Worm (Caenorhabditis elegans): ENCODE results near the gene clec-208.

Gene clec-208

DNA sequence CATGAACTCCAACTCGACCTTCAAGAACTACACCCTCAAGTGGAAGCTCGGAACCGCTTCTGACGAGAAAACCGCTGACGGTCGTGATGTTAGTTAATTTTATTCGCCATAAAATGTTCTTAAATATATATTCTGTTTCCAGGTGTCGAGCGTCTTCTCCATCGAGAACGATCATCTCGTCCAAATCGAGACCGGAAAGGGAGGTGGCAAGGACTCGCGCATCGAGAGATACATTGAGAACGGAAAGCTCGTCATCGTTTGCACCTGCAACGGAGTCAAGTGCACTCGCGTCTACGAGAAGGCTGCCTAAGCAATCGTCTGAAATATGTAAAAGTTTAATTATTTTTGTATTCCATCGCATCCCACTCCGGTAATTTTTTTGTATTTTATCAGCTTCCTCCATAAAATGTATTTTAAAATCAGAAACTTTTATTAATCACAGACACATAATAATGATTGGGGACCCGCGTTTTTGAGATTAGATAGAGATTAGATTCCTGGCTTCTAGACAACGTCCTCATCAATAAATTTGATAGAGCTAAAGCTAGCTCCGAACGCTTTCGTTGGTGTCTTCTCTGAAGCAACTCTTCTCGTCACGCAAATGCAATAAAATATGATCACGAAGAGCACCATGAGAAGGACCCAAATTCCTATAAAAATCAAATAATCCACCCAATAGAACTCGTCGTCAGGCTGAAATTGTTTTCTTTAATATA, 28.9 kb upstream of the clec-208 start:
- TF ChIP-seq nhr-129 (tag; optimal IDR thresholded peaks at IDR 0.05) (no peak), nhr-6 (tag; optimal IDR thresholded peaks at IDR 0.05) (no peak), mdl-1 (tag; optimal IDR thresholded peaks at IDR 0.05) (no peak), ceh-16 (tag; optimal IDR thresholded peaks at IDR 0.05) (no peak), unc-62 (GFP tag; optimal IDR thresholded peaks at IDR 0.05) (no peak), mbf-1 (tag; optimal IDR thresholded peaks at IDR 0.05) (no peak), ztf-1 (GFP tag; conservative IDR thresholded peaks at IDR 0.05) (no peak), dmd-4 (tag; optimal IDR thresholded peaks at IDR 0.05) (no peak), sma-3 (GFP tag; optimal IDR thresholded peaks at IDR 0.05) (no peak), nhr-77 (tag; optimal IDR thresholded peaks at IDR 0.05) (no peak), nhr-11 (tag; optimal IDR thresholded peaks at IDR 0.05) (no peak), fos-1 (tag; optimal IDR thresholded peaks at IDR 0.05) (no peak), snpc-4 (tag; optimal IDR thresholded peaks at IDR 0.05) (no peak), aly-2 (tag; optimal IDR thresholded peaks at IDR 0.05) (no peak), egl-27 (tag; optimal IDR thresholded peaks at IDR 0.05) (no peak)

DNA sequence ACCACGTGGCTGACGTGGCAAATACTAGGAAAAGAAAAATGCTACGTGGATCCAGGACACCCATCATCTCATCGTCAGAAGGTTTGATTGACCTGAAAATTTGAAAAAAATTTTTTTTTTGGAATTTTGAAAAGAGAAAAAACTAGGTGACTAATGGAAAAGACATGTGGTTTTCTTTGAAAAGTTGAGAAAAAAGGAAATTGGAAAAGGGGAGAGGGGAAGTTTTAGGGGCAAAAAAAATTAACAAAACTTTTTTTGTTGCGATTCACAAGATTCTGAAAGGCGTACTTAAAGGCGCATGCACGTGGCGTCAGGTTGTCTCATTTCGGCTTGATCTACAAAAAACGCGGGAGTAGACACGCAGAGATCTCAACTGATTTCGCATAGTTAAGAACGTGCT, 24.9 kb upstream of the clec-208 start, which contains the start of gene Y40B10A.9:
Gene Y40B10A.9 (minus strand): TSS at position 101 of the 400 bp plus-strand sequence.
- no peak for TF ChIP-seq C34F6.9 (tag; optimal IDR thresholded peaks at IDR 0.05)
- no peak for TF ChIP-seq peb-1 (tag; optimal IDR thresholded peaks at IDR 0.05)
- TF ChIP-seq skn-1 (tag; optimal IDR thresholded peaks at IDR 0.05), result no peak
- TF ChIP-seq nhr-6 (tag; optimal IDR thresholded peaks at IDR 0.05), result no peak
- TF ChIP-seq ztf-11 (tag; optimal IDR thresholded peaks at IDR 0.05), result no peak
- no peak for TF ChIP-seq unc-55 (GFP tag; optimal IDR thresholded peaks at IDR 0.05)

- TF ChIP-seq sem-4 (tag; optimal IDR thresholded peaks at IDR 0.05), result peak; percentile 26
- TF ChIP-seq zag-1 (tag; optimal IDR thresholded peaks at IDR 0.05), result no peak
- TF ChIP-seq C34F6.9 (tag; optimal IDR thresholded peaks at IDR 0.05), result peak; percentile 14
- no peak for TF ChIP-seq ztf-4 (tag; optimal IDR thresholded peaks at IDR 0.05)
- peak; percentile 14 for TF ChIP-seq F13H6.1 (tag; optimal IDR thresholded peaks at IDR 0.05)
- no peak for TF ChIP-seq nhr-77 (tag; optimal IDR thresholded peaks at IDR 0.05)
These were observed 21.7 kb upstream of the clec-208 start for ce11 chrV:2076043-2076442.

- TF ChIP-seq R02D3.7 (tag; optimal IDR thresholded peaks at IDR 0.05) (no peak), ceh-82 (tag; optimal IDR thresholded peaks at IDR 0.05) (no peak), lsy-2 (tag; optimal IDR thresholded peaks at IDR 0.05) (no peak), elt-3 (tag; optimal IDR thresholded peaks at IDR 0.05) (no peak), zag-1 (tag; optimal IDR thresholded peaks at IDR 0.05) (no peak), Y55F3AM.14 (GFP tag; optimal IDR thresholded peaks at IDR 0.05) (no peak), blmp-1 (tag; optimal IDR thresholded peaks at IDR 0.05; ENCODE audit: insufficient read depth) (no peak), unc-62 (GFP tag; optimal IDR thresholded peaks at IDR 0.05) (no peak), aly-2 (tag; optimal IDR thresholded peaks at IDR 0.05) (no peak), skn-1 (tag; optimal IDR thresholded peaks at IDR 0.05) (no peak), nhr-23 (tag; optimal IDR thresholded peaks at IDR 0.05) (no peak), mab-5 (tag; optimal IDR thresholded peaks at IDR 0.05) (no peak), C34F6.9 (tag; optimal IDR thresholded peaks at IDR 0.05) (no peak), lin-13 (GFP tag; optimal IDR thresholded peaks at IDR 0.05) (no peak), lin-39 (tag; optimal IDR thresholded peaks at IDR 0.05) (no peak), dmd-4 (tag; optimal IDR thresholded peaks at IDR 0.05) (no peak), mbf-1 (tag; optimal IDR thresholded peaks at IDR 0.05) (no peak), snpc-4 (tag; optimal IDR thresholded peaks at IDR 0.05) (no peak), nhr-129 (tag; optimal IDR thresholded peaks at IDR 0.05) (no peak)
These were observed 16.5 kb upstream of the clec-208 start for ce11 chrV:2081269-2081668.

DNA sequence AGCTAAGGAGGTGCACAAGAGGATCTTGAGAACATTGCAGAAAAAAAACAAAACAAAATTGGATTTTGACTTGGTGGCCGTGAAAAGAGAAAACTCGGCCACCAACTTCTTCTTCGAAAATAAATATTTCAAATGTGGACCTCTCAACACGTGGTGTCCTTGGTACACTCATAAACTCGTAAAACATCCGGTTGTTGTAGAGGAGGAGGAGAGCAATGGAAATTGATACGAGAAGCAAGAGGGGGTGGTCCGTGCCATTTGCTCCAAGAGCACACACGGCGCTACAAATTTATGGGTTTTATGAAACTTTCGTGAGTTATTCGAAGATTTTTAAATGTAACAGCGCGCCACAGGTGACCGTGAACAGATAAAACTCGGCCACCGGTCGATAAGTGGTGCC, 15.9 kb upstream of the clec-208 start:
- TF ChIP-seq Y55F3AM.14 (GFP tag; optimal IDR thresholded peaks at IDR 0.05) (no peak), nhr-237 (tag; optimal IDR thresholded peaks at IDR 0.05) (no peak), ceh-82 (tag; optimal IDR thresholded peaks at IDR 0.05) (no peak), unc-55 (GFP tag; optimal IDR thresholded peaks at IDR 0.05) (no peak), blmp-1 (tag; optimal IDR thresholded peaks at IDR 0.05; ENCODE audit: insufficient read depth) (no peak), nhr-10 (tag; optimal IDR thresholded peaks at IDR 0.05) (no peak)

Data from whole organism, L2 larva.